Fruit fly (Drosophila melanogaster) Kc167 (cell line): Measurements from ENCODE around the gene ssp2.

ENCODE experiments used
- Myc ChIP-seq: fragments of >200 bp; optimal IDR thresholded peaks from 2 replicates; lab custom pipeline; 2017; ENCODE audit warnings: missing external identifiers
- Sin3A ChIP-seq: fragments of >200 bp; optimal IDR thresholded peaks from 2 replicates; lab custom pipeline; 2018; ENCODE audit warnings: missing external identifiers
- h ChIP-seq: fragments of >200 bp; optimal IDR thresholded peaks from 3 replicates; lab custom pipeline; 2018; ENCODE audit warnings: missing external identifiers
- insv ChIP-seq: fragments of >200 bp; optimal IDR thresholded peaks from 3 replicates; lab custom pipeline; 2018; ENCODE audit warnings: missing external identifiers
- psq ChIP-seq: fragments of >200 bp; optimal IDR thresholded peaks from 2 replicates; lab custom pipeline; 2017; ENCODE audit warnings: missing external identifiers
- ttk ChIP-seq: sonication (Bioruptor generic); optimal IDR thresholded peaks from 2 replicates; lab custom pipeline; 2017; ENCODE audit warnings: missing external identifiers

ssp2 gene

DNA sequence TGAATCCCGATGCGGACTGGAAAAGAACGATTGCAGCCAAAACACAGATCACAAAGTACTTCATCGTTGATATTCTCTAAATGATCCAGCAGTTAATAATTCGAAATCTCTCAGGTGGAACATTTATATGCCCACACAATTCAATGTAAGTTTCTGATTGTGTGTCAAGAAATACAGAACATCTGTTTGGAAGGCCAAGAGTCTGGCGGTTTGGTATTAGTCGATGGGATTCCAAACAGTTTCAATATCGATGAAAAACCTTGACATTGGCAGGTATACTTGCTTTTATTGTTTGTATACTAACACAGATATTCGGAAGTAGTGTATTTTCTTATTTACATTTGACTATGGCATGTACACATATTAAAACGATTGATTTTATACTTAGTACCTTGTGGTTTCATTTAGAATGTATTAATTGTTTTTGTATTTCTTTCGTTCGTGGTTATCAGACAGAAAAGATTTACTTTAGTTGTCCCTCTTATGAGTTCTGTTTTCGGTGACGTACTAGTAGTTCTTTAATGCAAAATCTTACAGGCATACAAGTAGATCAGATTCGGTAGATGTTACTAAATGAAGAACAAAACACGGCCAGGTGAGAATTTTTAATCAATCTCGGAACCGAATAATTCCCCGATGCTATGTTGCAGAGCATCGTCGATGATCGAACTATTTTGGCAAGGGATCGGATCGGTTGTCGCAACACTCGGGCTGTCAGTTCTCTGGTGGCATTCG, 8.5 kb downstream of the ssp2 start, which contains the start of the genes CG13738 and Hsc70-1:
TSS of gene CG13738 (minus strand) at position 101 of the 735 bp plus-strand sequence.
TSS of gene Hsc70-1 (plus strand) at position 685 of the 735 bp plus-strand sequence.
- TF ChIP-seq h (no peak), Myc (lab: Kevin White, UChicago) (no peak), insv (lab: Kevin White, UChicago) (no peak), Sin3A (lab: Kevin White, UChicago) (no peak), psq (lab: Kevin White, UChicago) (no peak), ttk (no peak)

dm6 chr3L:13982516-13982915, 17.5 kb downstream of the ssp2 start:
- TF ChIP-seq Sin3A (lab: Kevin White, UChicago) = no peak
- TF ChIP-seq Myc (lab: Kevin White, UChicago) = no peak

DNA sequence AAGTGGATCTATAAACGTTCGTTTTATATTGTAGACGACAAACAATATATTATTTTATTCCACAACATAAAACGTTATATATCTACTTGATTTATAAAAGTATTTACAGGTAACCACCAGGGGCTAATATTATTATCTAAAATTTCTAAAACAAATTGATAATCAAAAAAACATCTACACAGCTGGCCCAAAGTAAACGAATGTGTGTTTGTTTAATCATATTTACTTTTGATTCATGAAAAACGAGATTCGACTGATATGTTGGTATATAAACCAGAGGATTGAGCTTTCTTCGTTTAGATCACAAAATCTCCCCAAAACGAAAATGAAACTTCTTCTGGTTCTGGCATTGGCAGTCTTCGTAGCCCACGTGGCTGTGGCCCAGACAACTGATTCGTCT, 21.3 kb downstream of the ssp2 start, which contains the start of gene CG17362:
TSS of gene CG17362 (plus strand) at position 291 of the 400 bp plus-strand sequence.
- TF ChIP-seq psq (lab: Kevin White, UChicago) (no peak), insv (lab: Kevin White, UChicago) (no peak), ttk (no peak), Sin3A (lab: Kevin White, UChicago) (no peak), h (no peak), Myc (lab: Kevin White, UChicago) (no peak)

DNA sequence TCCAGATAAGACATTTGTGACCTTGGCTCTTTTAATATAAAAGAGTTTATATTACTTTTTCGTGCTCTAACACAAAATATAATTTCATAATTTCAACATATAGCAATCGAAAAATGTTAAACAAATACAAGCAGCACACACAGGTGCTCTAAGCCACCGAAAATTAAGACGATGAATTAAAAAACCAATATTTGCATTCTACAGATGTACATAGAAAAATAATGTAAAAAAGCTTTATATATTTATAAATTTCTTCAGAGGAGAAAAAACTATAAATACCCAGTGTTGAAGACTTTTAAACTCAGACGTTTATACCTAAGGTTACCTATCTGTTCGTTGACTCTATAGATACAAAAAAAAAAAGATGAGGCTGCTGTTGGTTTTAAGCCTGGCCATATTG, 22.6 kb downstream of the ssp2 start, which contains the start of gene CG9040:
TSS of gene CG9040 (plus strand) at position 301 of the 400 bp plus-strand sequence.
- TF ChIP-seq h (no peak), ttk (no peak), psq (lab: Kevin White, UChicago) (no peak), Sin3A (lab: Kevin White, UChicago) (no peak), insv (lab: Kevin White, UChicago) (no peak), Myc (lab: Kevin White, UChicago) (no peak)

dm6 chr3L:13991314-13991713, 26.3 kb downstream of the ssp2 start:
- no peak for TF ChIP-seq psq (lab: Kevin White, UChicago)
- TF ChIP-seq Myc (lab: Kevin White, UChicago) = no peak
- no peak for TF ChIP-seq ttk
- TF ChIP-seq insv (lab: Kevin White, UChicago) = no peak
- TF ChIP-seq h = no peak
- no peak for TF ChIP-seq Sin3A (lab: Kevin White, UChicago)

dm6 chr3L:13993233-13993741, 28.3 kb downstream of the ssp2 start, which contains the start of gene CG17364:
Gene CG17364 (minus strand): TSS chr3L:13993400.
- TF ChIP-seq ttk (no peak), psq (lab: Kevin White, UChicago) (no peak), insv (lab: Kevin White, UChicago) (no peak), Myc (lab: Kevin White, UChicago) (no peak), Sin3A (lab: Kevin White, UChicago) (no peak), h (no peak)

DNA sequence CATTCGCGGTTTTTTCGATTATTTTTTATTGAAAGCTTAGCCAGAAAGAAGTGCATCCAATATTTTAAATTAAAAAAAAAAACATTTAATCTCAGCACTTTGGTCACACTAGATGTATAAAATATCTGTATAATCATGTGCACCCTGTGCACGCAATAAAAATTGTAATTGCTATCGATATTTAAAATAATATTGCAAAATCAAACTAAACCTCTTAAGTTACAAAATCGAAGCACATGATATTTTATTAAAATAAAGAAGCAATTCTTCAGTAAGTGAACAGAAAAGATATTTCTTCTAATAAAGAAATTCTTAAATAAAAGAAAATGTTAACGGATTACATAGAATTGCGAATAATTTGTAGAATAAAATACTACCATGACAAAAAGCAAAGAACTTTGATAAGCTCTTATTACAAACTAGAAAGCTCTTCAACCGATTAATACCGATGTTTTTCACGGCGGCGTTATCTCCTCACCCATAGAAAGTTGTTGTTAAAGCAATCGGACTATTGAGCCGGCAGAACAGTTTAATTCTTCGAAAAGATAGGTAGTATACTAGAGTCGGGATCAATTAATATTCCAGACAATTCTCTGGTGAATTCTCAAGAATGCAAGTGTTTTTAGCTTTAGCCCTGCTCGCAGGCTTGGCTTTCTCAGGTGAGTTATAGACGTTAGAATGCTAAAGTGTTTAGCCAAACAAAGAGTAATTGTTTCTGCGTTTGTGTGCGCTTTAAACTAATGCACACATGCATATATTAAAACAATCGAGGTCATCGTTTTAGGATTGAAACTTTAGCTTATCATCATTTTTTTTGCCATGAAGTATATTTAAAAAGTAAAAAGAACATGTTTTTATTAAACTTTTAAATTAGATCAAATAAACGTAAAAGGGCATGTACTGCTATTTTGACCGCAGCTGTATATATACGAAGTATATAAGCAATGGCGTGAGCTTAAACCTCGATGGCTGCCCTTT, 29.0 kb downstream of the ssp2 start, which contains the start of gene CtsK1:
TSS of gene CtsK1 (plus strand) at position 490 of the 978 bp plus-strand sequence.
- TF ChIP-seq h (no peak), Myc (lab: Kevin White, UChicago) (no peak), psq (lab: Kevin White, UChicago) (no peak), ttk (no peak), Sin3A (lab: Kevin White, UChicago) (no peak), insv (lab: Kevin White, UChicago) (no peak)

- TF ChIP-seq insv (lab: Kevin White, UChicago) (no peak), psq (lab: Kevin White, UChicago) (no peak), ttk (no peak), h (no peak), Sin3A (lab: Kevin White, UChicago) (no peak)
Measured at dm6 chr3L:13996437-13996836, 31.4 kb downstream of the ssp2 start.

DNA sequence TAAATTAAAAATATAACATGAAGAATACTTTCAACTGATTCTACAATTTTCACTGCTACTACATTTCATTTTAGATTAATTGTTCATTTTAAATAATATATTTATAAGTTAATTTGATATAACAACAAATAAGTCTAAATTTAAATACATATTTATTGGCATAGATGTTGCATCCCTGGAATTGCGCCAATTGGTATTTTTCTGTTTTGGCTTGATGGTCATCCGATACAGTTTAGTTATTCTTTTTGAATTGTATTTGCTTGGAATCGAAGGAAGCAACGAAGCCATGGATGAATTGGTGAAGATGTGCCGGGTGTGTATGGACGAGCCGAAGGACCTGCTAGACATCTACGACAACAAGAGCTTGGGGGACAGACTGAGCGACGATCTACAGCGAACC, 32.0 kb downstream of the ssp2 start, which contains the start of gene CG17361:
TSS of gene CG17361 (plus strand) at position 200 of the 400 bp plus-strand sequence.
- TF ChIP-seq insv (lab: Kevin White, UChicago) (no peak), h (no peak), Myc (lab: Kevin White, UChicago) (no peak), Sin3A (lab: Kevin White, UChicago) (no peak)

dm6 chr3L:13999204-13999603, 34.2 kb downstream of the ssp2 start, which contains the start of gene CG17359:
Gene CG17359 (minus strand): TSS chr3L:13999251.
- TF ChIP-seq insv (lab: Kevin White, UChicago) (no peak), ttk (no peak), psq (lab: Kevin White, UChicago) (no peak), Myc (lab: Kevin White, UChicago) (no peak), h (no peak), Sin3A (lab: Kevin White, UChicago) (no peak)
